Fruit fly (Drosophila melanogaster) whole organism, embryonic: ENCODE measurements around the gene CG8372.

Experiments
- Bgb ChIP-seq: fragments of 200-800 bp; sonication (Bioruptor generic); IDR thresholded peaks from 2 replicates; pipeline ENCODE4 v1.3.6; 2022; ENCODE audit warnings: missing biosample characterization, missing genetic modification characterization; ENCODE audit not compliant: partially characterized antibody
- BtbVII ChIP-seq: fragments of 200-800 bp; sonication (Bioruptor generic); optimal IDR thresholded peaks from 3 replicates; lab custom pipeline; 2017; ENCODE audit warnings: missing biosample characterization, mild to moderate bottlenecking, missing genetic modification characterization
- Bteb2 ChIP-seq: fragments of 200-800 bp; sonication (Bioruptor generic); optimal IDR thresholded peaks from 2 replicates; lab custom pipeline; 2016; ENCODE audit warnings: missing biosample characterization, missing genetic modification characterization
- CG10267 ChIP-seq: fragments of 200-800 bp; sonication (Bioruptor generic); optimal IDR thresholded peaks from 2 replicates; lab custom pipeline; 2018; ENCODE audit warnings: missing biosample characterization, mild to moderate bottlenecking, missing genetic modification characterization, moderate library complexity
- CG11398 ChIP-seq: fragments of 200-800 bp; sonication (Bioruptor generic); optimal IDR thresholded peaks from 2 replicates; lab custom pipeline; 2016; ENCODE audit warnings: missing biosample characterization, missing genetic modification characterization
- CG11696 ChIP-seq: fragments of 200-800 bp; sonication (Bioruptor generic); IDR thresholded peaks from 2 replicates; pipeline ENCODE4 v1.3.6; 2022; ENCODE audit warnings: missing biosample characterization, missing genetic modification characterization
- CG13287 ChIP-seq: fragments of 200-800 bp; sonication (Bioruptor generic); IDR thresholded peaks from 2 replicates; pipeline ENCODE4 v1.3.6; 2022; ENCODE audit warnings: missing biosample characterization, missing genetic modification characterization; ENCODE audit not compliant: partially characterized antibody
- CG14860 ChIP-seq: fragments of 200-800 bp; sonication (Bioruptor generic); IDR thresholded peaks from 3 replicates; pipeline ENCODE4 v1.3.6; 2022; ENCODE audit warnings: missing biosample characterization, missing genetic modification characterization; ENCODE audit not compliant: partially characterized antibody
- CG16813 ChIP-seq: fragments of 200-800 bp; sonication (Bioruptor generic); IDR thresholded peaks from 3 replicates; pipeline ENCODE4 v1.3.6; 2022; ENCODE audit warnings: missing biosample characterization, missing genetic modification characterization; ENCODE audit not compliant: partially characterized antibody
- CG2116 ChIP-seq: fragments of 200-800 bp; sonication (Bioruptor generic); optimal IDR thresholded peaks from 3 replicates; lab custom pipeline; 2018; ENCODE audit warnings: missing biosample characterization, mild to moderate bottlenecking, missing genetic modification characterization
- CG34422 ChIP-seq: fragments of 200-800 bp; sonication (Bioruptor generic); IDR thresholded peaks from 3 replicates; pipeline ENCODE4 v1.3.6; 2022; ENCODE audit warnings: missing biosample characterization, missing genetic modification characterization
- CG4617 ChIP-seq: fragments of 200-800 bp; sonication (Bioruptor generic); optimal IDR thresholded peaks from 3 replicates; lab custom pipeline; 2016; ENCODE audit warnings: missing biosample characterization, missing genetic modification characterization, borderline replicate concordance
- CG4707 ChIP-seq: fragments of 200-800 bp; sonication (Bioruptor generic); optimal IDR thresholded peaks from 2 replicates; lab custom pipeline; 2018; ENCODE audit warnings: missing biosample characterization, mild to moderate bottlenecking, missing genetic modification characterization, moderate library complexity
- CG5953 ChIP-seq: fragments of 200-800 bp; sonication (Bioruptor generic); IDR thresholded peaks from 2 replicates; pipeline ENCODE4 v1.3.6; 2022; ENCODE audit warnings: missing biosample characterization, missing genetic modification characterization
- CG7271 ChIP-seq: fragments of 200-800 bp; sonication (Bioruptor generic); optimal IDR thresholded peaks from 2 replicates; lab custom pipeline; 2018; ENCODE audit warnings: missing biosample characterization, mild to moderate bottlenecking, missing genetic modification characterization, moderate library complexity
- CG8359 ChIP-seq: fragments of 200-800 bp; sonication (Bioruptor generic); optimal IDR thresholded peaks from 2 replicates; lab custom pipeline; 2017; ENCODE audit warnings: missing biosample characterization, mild to moderate bottlenecking, missing genetic modification characterization, borderline replicate concordance
- CG9817 ChIP-seq: fragments of 200-800 bp; sonication (Bioruptor generic); optimal IDR thresholded peaks from 2 replicates; lab custom pipeline; 2018; ENCODE audit warnings: missing biosample characterization, mild to moderate bottlenecking, missing genetic modification characterization, moderate library complexity
- Dref ChIP-seq: fragments of 200-800 bp; sonication (Bioruptor generic); IDR thresholded peaks from 2 replicates; pipeline ENCODE4 v1.3.6; 2022; ENCODE audit warnings: missing biosample characterization, missing genetic modification characterization
- E2f2 ChIP-seq: fragments of 200-800 bp; sonication (Bioruptor generic); IDR thresholded peaks from 2 replicates; pipeline ENCODE4 v1.3.6; 2022; ENCODE audit warnings: missing biosample characterization, missing genetic modification characterization
- Fer1 ChIP-seq: fragments of 200-800 bp; sonication (Bioruptor generic); optimal IDR thresholded peaks from 2 replicates; lab custom pipeline; 2017; ENCODE audit warnings: missing biosample characterization, mild to moderate bottlenecking, missing genetic modification characterization
- HLH4C ChIP-seq: fragments of 200-800 bp; sonication (Bioruptor generic); IDR thresholded peaks from 3 replicates; pipeline ENCODE4 v1.3.6; 2022; ENCODE audit warnings: missing biosample characterization, missing genetic modification characterization; ENCODE audit not compliant: partially characterized antibody
- Hr78 ChIP-seq, 2 experiments: fragments of 200-800 bp in 1 of 2; fragments of >200 bp in 1 of 2; sonication (Bioruptor generic) in 1 of 2; optimal IDR thresholded peaks; 2 replicates each; lab custom pipeline; 2017 to 2019; ENCODE audit warnings: missing biosample characterization in 2 of 2, missing genetic modification characterization in 2 of 2, mild to moderate bottlenecking in 1 of 2, moderate library complexity in 1 of 2
- Mad ChIP-seq: fragments of 200-800 bp; sonication (Bioruptor generic); optimal IDR thresholded peaks from 2 replicates; lab custom pipeline; 2016; ENCODE audit warnings: missing biosample characterization, missing genetic modification characterization
- Meics ChIP-seq: fragments of 200-800 bp; sonication (Bioruptor generic); optimal IDR thresholded peaks from 2 replicates; lab custom pipeline; 2017; ENCODE audit warnings: missing biosample characterization, mild to moderate bottlenecking, missing genetic modification characterization
- Myb ChIP-seq: fragments of 200-800 bp; sonication (Bioruptor generic); optimal IDR thresholded peaks from 2 replicates; lab custom pipeline; 2016; ENCODE audit warnings: missing biosample characterization, missing genetic modification characterization
- Nf-YC ChIP-seq: fragments of 200-800 bp; optimal IDR thresholded peaks from 3 replicates; lab custom pipeline; 2019; ENCODE audit warnings: missing biosample characterization, mild to moderate bottlenecking, missing genetic modification characterization, moderate library complexity
- Opbp ChIP-seq: fragments of 200-800 bp; sonication (Bioruptor generic); IDR thresholded peaks from 3 replicates; pipeline ENCODE4 v1.3.6; 2022; ENCODE audit warnings: missing biosample characterization, missing genetic modification characterization; ENCODE audit not compliant: partially characterized antibody
- Sry-δ ChIP-seq: fragments of 200-800 bp; sonication (Bioruptor generic); optimal IDR thresholded peaks from 2 replicates; lab custom pipeline; 2016; ENCODE audit warnings: missing biosample characterization, missing genetic modification characterization
- Trl ChIP-seq, 3 experiments: fragments of >200 bp in 2 of 3; fragments of 200-800 bp in 1 of 3; sonication (Bioruptor generic) in 1 of 3; optimal IDR thresholded peaks; 2 replicates in 1 of 3; 3 replicates in 2 of 3; lab custom pipeline; 2016 to 2017; ENCODE audit warnings: missing biosample characterization in 1 of 3, missing genetic modification characterization in 1 of 3
- YL-1 ChIP-seq: fragments of 200-800 bp; sonication (Bioruptor generic); optimal IDR thresholded peaks from 3 replicates; lab custom pipeline; 2017; ENCODE audit warnings: missing biosample characterization, mild to moderate bottlenecking, missing genetic modification characterization
- amos ChIP-seq: fragments of 200-800 bp; sonication (Bioruptor generic); IDR thresholded peaks from 2 replicates; pipeline ENCODE4 v1.3.6; 2022; ENCODE audit warnings: missing biosample characterization, missing genetic modification characterization; ENCODE audit not compliant: partially characterized antibody
- ato ChIP-seq: fragments of 200-800 bp; sonication (Bioruptor generic); IDR thresholded peaks from 2 replicates; pipeline ENCODE4 v1.3.6; 2022; ENCODE audit warnings: missing biosample characterization, missing genetic modification characterization; ENCODE audit not compliant: partially characterized antibody
- bbx ChIP-seq: fragments of 200-800 bp; sonication (Bioruptor generic); IDR thresholded peaks from 2 replicates; pipeline ENCODE4 v1.3.6; 2022; ENCODE audit warnings: missing biosample characterization, missing genetic modification characterization; ENCODE audit not compliant: partially characterized antibody
- chn ChIP-seq: fragments of 200-800 bp; sonication (Bioruptor generic); optimal IDR thresholded peaks from 2 replicates; lab custom pipeline; 2016; ENCODE audit warnings: missing biosample characterization, missing genetic modification characterization
- danr ChIP-seq: fragments of 200-800 bp; sonication (Bioruptor generic); IDR thresholded peaks from 2 replicates; pipeline ENCODE4 v1.3.6; 2022; ENCODE audit warnings: missing biosample characterization, missing genetic modification characterization
- dysf ChIP-seq: fragments of 200-800 bp; sonication (Bioruptor generic); IDR thresholded peaks from 3 replicates; pipeline ENCODE4 v1.3.6; 2022; ENCODE audit warnings: missing biosample characterization, missing genetic modification characterization
- eyg ChIP-seq: fragments of 200-800 bp; sonication (Bioruptor generic); optimal IDR thresholded peaks from 3 replicates; lab custom pipeline; 2016; ENCODE audit warnings: missing biosample characterization, missing genetic modification characterization
- gsb ChIP-seq: fragments of 200-800 bp; sonication (Bioruptor generic); IDR thresholded peaks from 2 replicates; pipeline ENCODE4 v1.3.6; 2022; ENCODE audit warnings: missing biosample characterization, missing genetic modification characterization
- knrl ChIP-seq: fragments of 200-800 bp; sonication (Bioruptor generic); IDR thresholded peaks from 3 replicates; pipeline ENCODE4 v1.3.6; 2022; ENCODE audit warnings: missing biosample characterization, missing genetic modification characterization; ENCODE audit not compliant: partially characterized antibody
- lbe ChIP-seq: fragments of 200-800 bp; sonication (Bioruptor generic); optimal IDR thresholded peaks from 2 replicates; lab custom pipeline; 2016; ENCODE audit warnings: missing biosample characterization, mild to moderate bottlenecking, missing genetic modification characterization
- pzg ChIP-seq: fragments of 200-800 bp; sonication (Bioruptor generic); optimal IDR thresholded peaks from 3 replicates; lab custom pipeline; 2018; ENCODE audit warnings: missing biosample characterization, mild to moderate bottlenecking, missing genetic modification characterization, moderate library complexity
- schlank ChIP-seq: fragments of 200-800 bp; sonication (Bioruptor generic); optimal IDR thresholded peaks from 2 replicates; lab custom pipeline; 2018; ENCODE audit warnings: missing biosample characterization, mild to moderate bottlenecking, missing genetic modification characterization
- sna ChIP-seq: fragments of 200-800 bp; sonication (Bioruptor generic); IDR thresholded peaks from 2 replicates; pipeline ENCODE4 v1.3.6; 2022; ENCODE audit warnings: missing biosample characterization, missing genetic modification characterization; ENCODE audit not compliant: partially characterized antibody
- stwl ChIP-seq: fragments of 200-800 bp; sonication (Bioruptor generic); optimal IDR thresholded peaks from 3 replicates; lab custom pipeline; 2018; ENCODE audit warnings: missing biosample characterization, mild to moderate bottlenecking, missing genetic modification characterization, moderate library complexity
- sug ChIP-seq: fragments of 200-800 bp; optimal IDR thresholded peaks from 2 replicates; lab custom pipeline; 2019; ENCODE audit warnings: missing biosample characterization, mild to moderate bottlenecking, missing genetic modification characterization, moderate library complexity
- unc-4 ChIP-seq: fragments of 200-800 bp; sonication (Bioruptor generic); IDR thresholded peaks from 2 replicates; pipeline ENCODE4 v1.3.6; 2022; ENCODE audit warnings: missing biosample characterization, missing genetic modification characterization; ENCODE audit not compliant: partially characterized antibody
- vnd ChIP-seq: fragments of 200-800 bp; sonication (Bioruptor generic); IDR thresholded peaks from 3 replicates; pipeline ENCODE4 v1.3.6; 2022; ENCODE audit warnings: missing biosample characterization, missing genetic modification characterization; ENCODE audit not compliant: partially characterized antibody

CG8372 gene

DNA sequence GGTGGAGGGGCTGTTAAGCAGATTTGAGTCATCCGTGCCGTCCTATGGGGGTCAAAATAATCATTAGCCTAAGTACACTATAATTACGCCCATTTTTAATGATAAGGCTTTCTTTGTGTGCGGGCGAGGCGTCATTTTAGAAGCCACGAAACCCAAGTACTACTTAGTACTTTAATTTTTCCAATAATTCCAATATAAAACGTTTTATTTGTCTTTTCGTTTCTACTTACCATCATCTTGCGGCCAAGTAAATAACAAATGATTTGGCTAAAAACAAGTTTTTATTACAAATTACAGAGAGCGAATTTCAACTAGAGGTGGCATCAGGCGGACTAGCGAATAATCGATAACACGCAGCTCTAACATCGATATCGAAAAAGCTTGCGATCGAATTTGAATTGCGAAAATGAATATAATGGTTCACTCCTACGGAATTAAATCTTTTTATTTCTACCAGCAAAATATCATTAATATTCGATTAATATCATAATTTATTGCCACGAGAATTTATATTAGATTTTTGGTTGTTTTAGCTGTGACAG, 7.8 kb upstream of the CG8372 start, which contains the start of gene Snx6 (continued):
- TF ChIP-seq HLH4C (GFP tag; lab: Robert Waterston, UW) (peak; percentile 70), CG34422 (no peak), CG14860 (GFP tag; lab: Robert Waterston, UW) (peak; percentile 35; the same call in 2 of the 3 replicates), E2f2 (GFP tag; lab: Robert Waterston, UW) (peak; percentile 91), pzg (GFP tag; lab: Kevin White, UChicago) (peak; percentile 38), Meics (no peak), chn (GFP tag; lab: Kevin White, UChicago) (no peak), Opbp (peak; percentile 28; the same call in 1 of the 3 replicates), Myb (GFP tag; lab: Kevin White, UChicago) (peak; percentile 38), Bgb (GFP tag; lab: Robert Waterston, UW) (peak; percentile 71), vnd (peak; percentile 63; the same call in 2 of the 3 replicates), BtbVII (GFP tag; lab: Kevin White, UChicago) (no peak), Sry-δ (GFP tag; lab: Kevin White, UChicago) (peak; percentile 87), amos (GFP tag; lab: Robert Waterston, UW) (peak; percentile 56; the same call in 1 of the 2 replicates), Mad (GFP tag; lab: Kevin White, UChicago) (no peak), CG4617 (GFP tag; lab: Kevin White, UChicago) (peak; percentile 25), Trl (optimal IDR thresholded peaks at IDR 0.05; lab: Kevin White, UChicago) (no peak), Trl (GFP tag; optimal IDR thresholded peaks at IDR 0.05; lab: Kevin White, UChicago) (no peak), CG5953 (GFP tag; lab: Robert Waterston, UW) (no peak), Nf-YC (tag; lab: Kevin White, UChicago) (no peak), CG7271 (tag; lab: Kevin White, UChicago) (no peak), dysf (no peak), gsb (GFP tag; lab: Robert Waterston, UW) (no peak), Dref (GFP tag; lab: Robert Waterston, UW) (peak; percentile 86), sna (GFP tag; lab: Robert Waterston, UW) (peak; percentile 60; the same call in 1 of the 2 replicates), CG11696 (GFP tag; lab: Robert Waterston, UW) (no peak), bbx (GFP tag; lab: Robert Waterston, UW) (peak; percentile 70), CG2116 (GFP tag; lab: Kevin White, UChicago) (peak; percentile 44), CG11398 (GFP tag; lab: Kevin White, UChicago) (no peak), unc-4 (GFP tag; lab: Robert Waterston, UW) (peak; percentile 68), Hr78 (GFP tag; optimal IDR thresholded peaks at IDR 0.05; lab: Kevin White, UChicago) (no peak), CG16813 (GFP tag; lab: Robert Waterston, UW) (peak; percentile 50; the same call in 1 of the 3 replicates), CG9817 (tag; lab: Kevin White, UChicago) (no peak), CG10267 (tag; lab: Kevin White, UChicago) (peak; percentile 26), schlank (tag; lab: Kevin White, UChicago) (no peak), knrl (GFP tag; lab: Robert Waterston, UW) (peak; percentile 40; the same call in 1 of the 3 replicates), YL-1 (GFP tag; lab: Kevin White, UChicago) (peak; percentile 14), eyg (GFP tag; lab: Kevin White, UChicago) (no peak), lbe (GFP tag; lab: Kevin White, UChicago) (peak; percentile 56), CG8359 (no peak), ato (GFP tag; lab: Robert Waterston, UW) (0 out of 2 replicates have a peak, but pooled peaks have one; percentile 37), CG13287 (peak; percentile 86), CG4707 (GFP tag; lab: Kevin White, UChicago) (no peak), Bteb2 (no peak), stwl (tag; lab: Kevin White, UChicago) (peak; percentile 62), danr (no peak), sug (tag; lab: Kevin White, UChicago) (peak; percentile 80), Fer1 (no peak)
